Worm (Caenorhabditis elegans) whole organism, L3 larva: ENCODE results near the gene T12G3.2.

ENCODE experiments used
- ceh-9 ChIP-seq: sonication (generic microtip); optimal IDR thresholded peaks from 2 replicates; lab custom pipeline; 2018; ENCODE audit warnings: missing biosample characterization, missing genetic modification characterization
- fos-1 ChIP-seq: fragments of 150-350 bp; optimal IDR thresholded peaks from 2 replicates; lab custom pipeline; 2014; ENCODE audit warnings: missing biosample characterization, missing genetic modification characterization
- lin-15B ChIP-seq: fragments of 150-350 bp; optimal IDR thresholded peaks from 2 replicates; lab custom pipeline; 2014; ENCODE audit warnings: missing biosample characterization, missing genetic modification characterization
- nhr-12 ChIP-seq: fragments of 150-350 bp; optimal IDR thresholded peaks from 2 replicates; lab custom pipeline; 2014; ENCODE audit warnings: missing biosample characterization, missing genetic modification characterization
- nhr-76 ChIP-seq: fragments of 150-350 bp; sonication (generic microtip); optimal IDR thresholded peaks from 5 replicates; lab custom pipeline; 2014; ENCODE audit warnings: missing biosample characterization, missing genetic modification characterization
- pha-4 ChIP-seq: fragments of 150-350 bp; optimal IDR thresholded peaks from 2 replicates; lab custom pipeline; 2014; ENCODE audit warnings: missing biosample characterization, missing genetic modification reagents, missing genetic modification characterization
- tbx-2 ChIP-seq: sonication (generic microtip); optimal IDR thresholded peaks from 2 replicates; lab custom pipeline; 2016; ENCODE audit warnings: mild to moderate bottlenecking, missing genetic modification characterization, missing compliant biosample characterization

ce11 chrIV:12036924-12037323, 9.8 kb downstream of the T12G3.2 start:
- TF ChIP-seq fos-1 (tag; lab: Kevin White, UChicago) (no peak), lin-15B (tag; lab: Kevin White, UChicago) (no peak), pha-4 (peak; percentile 49), ceh-9 (no peak), nhr-12 (tag; lab: Kevin White, UChicago) (no peak), tbx-2 (tag; lab: Kevin White, UChicago) (peak; percentile 56), nhr-76 (no peak)
